Worm (Caenorhabditis elegans): Measurements from ENCODE around the gene R07E3.7.

DNA sequence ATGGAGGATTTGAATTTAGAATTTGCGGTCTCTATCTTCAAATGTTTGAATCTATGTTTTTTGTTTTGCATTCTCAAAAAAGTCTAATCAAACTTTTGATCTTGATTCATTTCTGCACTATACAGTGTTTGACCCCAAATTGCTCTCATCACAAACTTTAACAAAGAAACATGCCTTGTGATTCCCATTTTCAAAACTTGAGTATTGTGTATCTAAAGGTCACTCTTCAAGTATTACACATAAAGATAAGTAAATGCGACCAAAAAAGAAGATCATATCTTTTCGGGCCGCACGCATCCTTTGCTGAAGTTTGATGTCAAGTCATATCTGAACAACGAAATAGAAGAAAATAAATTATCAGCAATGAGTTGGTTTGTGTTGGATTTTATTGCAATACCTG lies 53.6 kb downstream of the R07E3.7 start:
- TF ChIP-seq ceh-24 (tag; optimal IDR thresholded peaks at IDR 0.05) (no peak), ref-2 (tag; optimal IDR thresholded peaks at IDR 0.05) (no peak), F13H6.1 (tag; optimal IDR thresholded peaks at IDR 0.05) (no peak), mec-3 (tag; optimal IDR thresholded peaks at IDR 0.05; ENCODE audit: borderline replicate concordance) (no peak), eyg-1 (tag; optimal IDR thresholded peaks at IDR 0.05) (no peak), madf-2 (tag; optimal IDR thresholded peaks at IDR 0.05) (no peak), C38D4.7 (GFP tag; optimal IDR thresholded peaks at IDR 0.05) (no peak), ceh-19 (GFP tag; optimal IDR thresholded peaks at IDR 0.05) (no peak), tbx-7 (tag; optimal IDR thresholded peaks at IDR 0.05) (no peak), pax-1 (tag; optimal IDR thresholded peaks at IDR 0.05) (no peak), nfya-1 (tag; optimal IDR thresholded peaks at IDR 0.05) (no peak), dve-1 (tag; optimal IDR thresholded peaks at IDR 0.05) (no peak), lim-6 (tag; optimal IDR thresholded peaks at IDR 0.05) (no peak), sox-4 (tag; optimal IDR thresholded peaks at IDR 0.05) (no peak)
